Worm (Caenorhabditis elegans): ENCODE data around the gene ZK353.10.

- TF ChIP-seq fkh-3 (tag; optimal IDR thresholded peaks at IDR 0.05) (no peak), ztf-3 (GFP tag; optimal IDR thresholded peaks at IDR 0.05) (no peak), lin-35 (GFP tag; optimal IDR thresholded peaks at IDR 0.05) (no peak)
These were observed 19.3 kb upstream of the ZK353.10 start for ce11 chrIII:8413501-8413900.

All from whole organism, young adult.